Worm (Caenorhabditis elegans) whole organism, L4 larva: ENCODE results near the gene mlt-9.

Experiments
- Y5F2A.4 ChIP-seq: fragments of 200-800 bp; sonication (Bioruptor generic); optimal IDR thresholded peaks from 2 replicates; lab custom pipeline; 2018; ENCODE audit warnings: mild to moderate bottlenecking, missing genetic modification characterization, missing compliant biosample characterization
- ZK337.2 ChIP-seq: fragments of 200-800 bp; sonication (Bioruptor generic); IDR thresholded peaks from 2 replicates; pipeline ENCODE4 v1.3.6; 2022; ENCODE audit warnings: missing genetic modification reagents, missing genetic modification characterization, missing compliant biosample characterization
- ZK546.5 ChIP-seq, 2 experiments: sonication (generic microtip); optimal IDR thresholded peaks; 2 replicates each; lab custom pipeline; 2017; ENCODE audit warnings: missing biosample characterization in 2 of 2, missing genetic modification characterization in 2 of 2
- ama-1 ChIP-seq: fragments of 150-350 bp; optimal IDR thresholded peaks from 2 replicates; lab custom pipeline; 2014; ENCODE audit warnings: inconsistent platforms, mixed read lengths
- arid-1 ChIP-seq: fragments of 200-800 bp; sonication (Bioruptor generic); conservative IDR thresholded peaks from 2 replicates; pipeline ENCODE4 v1.3.6; 2022; ENCODE audit warnings: missing genetic modification reagents, missing genetic modification characterization, missing compliant biosample characterization
- ceh-32 ChIP-seq: sonication (generic microtip); optimal IDR thresholded peaks from 2 replicates; lab custom pipeline; 2016; ENCODE audit warnings: mild to moderate bottlenecking, missing genetic modification characterization, missing compliant biosample characterization; ENCODE audit not compliant: poor library complexity
- ceh-44 ChIP-seq: fragments of 200-800 bp; sonication (Bioruptor generic); IDR thresholded peaks from 2 replicates; pipeline ENCODE4 v1.3.6; 2022; ENCODE audit warnings: missing genetic modification reagents, missing genetic modification characterization, missing compliant biosample characterization
- ceh-62 ChIP-seq: sonication (generic microtip); optimal IDR thresholded peaks from 2 replicates; lab custom pipeline; 2017; ENCODE audit warnings: missing biosample characterization, missing genetic modification characterization
- cey-2 ChIP-seq: sonication (generic microtip); optimal IDR thresholded peaks from 3 replicates; lab custom pipeline; 2017; ENCODE audit warnings: missing genetic modification characterization, mild to moderate bottlenecking, missing compliant biosample characterization, antibody characterized with exemption, borderline replicate concordance; ENCODE audit not compliant: insufficient read depth
- daf-12 ChIP-seq: fragments of 150-350 bp; optimal IDR thresholded peaks from 2 replicates; lab custom pipeline; 2014; ENCODE audit warnings: missing biosample characterization, missing genetic modification reagents, missing genetic modification characterization
- daf-16 ChIP-seq, 3 experiments: sonication (generic microtip); optimal IDR thresholded peaks; 2 replicates each; lab custom pipeline; 2016 to 2017; ENCODE audit warnings: missing genetic modification characterization in 3 of 3, missing genetic modification reagents in 3 of 3, mild to moderate bottlenecking in 2 of 3, missing compliant biosample characterization in 2 of 3, missing biosample characterization in 1 of 3, moderate library complexity in 1 of 3
- dmd-8 ChIP-seq: fragments of 200-800 bp; sonication (Bioruptor generic); IDR thresholded peaks from 2 replicates; pipeline ENCODE4 v1.3.6; 2022; ENCODE audit warnings: missing genetic modification characterization, missing compliant biosample characterization
- duxl-1 ChIP-seq: sonication (generic microtip); optimal IDR thresholded peaks from 2 replicates; lab custom pipeline; 2016; ENCODE audit warnings: mild to moderate bottlenecking, missing genetic modification characterization, moderate library complexity, missing compliant biosample characterization; ENCODE audit not compliant: poor library complexity
- dve-1 ChIP-seq: sonication (generic microtip); optimal IDR thresholded peaks from 2 replicates; lab custom pipeline; 2017; ENCODE audit warnings: antibody characterized with exemption, mild to moderate bottlenecking, missing genetic modification characterization, missing compliant biosample characterization; ENCODE audit not compliant: insufficient read depth
- egl-27 ChIP-seq: sonication (generic microtip); optimal IDR thresholded peaks from 3 replicates; lab custom pipeline; 2017; ENCODE audit warnings: missing biosample characterization, missing genetic modification reagents, missing genetic modification characterization
- fos-1 ChIP-seq: fragments of 150-350 bp; optimal IDR thresholded peaks from 2 replicates; lab custom pipeline; 2014; ENCODE audit warnings: missing biosample characterization, missing genetic modification characterization
- hmg-1.1 ChIP-seq: fragments of 200-800 bp; sonication (Bioruptor generic); IDR thresholded peaks from 2 replicates; pipeline ENCODE4 v1.3.6; 2022; ENCODE audit warnings: missing genetic modification reagents, missing genetic modification characterization, missing compliant biosample characterization
- lin-15B ChIP-seq: fragments of 150-350 bp; sonication (generic microtip); optimal IDR thresholded peaks from 3 replicates; lab custom pipeline; 2014; ENCODE audit warnings: missing biosample characterization, missing genetic modification characterization
- lin-29 ChIP-seq: fragments of 200-800 bp; sonication (Bioruptor generic); IDR thresholded peaks from 2 replicates; pipeline ENCODE4 v1.3.6; 2022; ENCODE audit warnings: missing genetic modification reagents, missing genetic modification characterization, missing compliant biosample characterization
- lir-3 ChIP-seq: sonication (generic microtip); optimal IDR thresholded peaks from 2 replicates; lab custom pipeline; 2016; ENCODE audit warnings: mild to moderate bottlenecking, missing genetic modification characterization, missing compliant biosample characterization
- lsy-2 ChIP-seq, 2 experiments: fragments of 150-350 bp in 1 of 2; sonication (generic microtip) in 1 of 2; optimal IDR thresholded peaks; 2 replicates each; lab custom pipeline; 2014 to 2017; ENCODE audit warnings: missing biosample characterization in 2 of 2, missing genetic modification characterization in 2 of 2
- madf-5 ChIP-seq, 2 experiments: fragments of 200-800 bp; sonication (Bioruptor generic); IDR thresholded peaks; 2 replicates each; pipeline ENCODE4 v1.3.6; 2022; ENCODE audit warnings: missing compliant biosample characterization in 2 of 2, missing genetic modification characterization in 2 of 2
- mdl-1 ChIP-seq, 2 experiments: fragments of 150-350 bp in 1 of 2; sonication (generic microtip) in 1 of 2; optimal IDR thresholded peaks; 2 replicates each; lab custom pipeline; 2014 to 2017; ENCODE audit warnings: missing biosample characterization in 2 of 2, missing genetic modification characterization in 2 of 2
- nhr-102 ChIP-seq: sonication (generic microtip); optimal IDR thresholded peaks from 2 replicates; lab custom pipeline; 2016; ENCODE audit warnings: mild to moderate bottlenecking, missing genetic modification characterization, moderate library complexity, missing compliant biosample characterization
- nhr-111 ChIP-seq: fragments of 200-800 bp; sonication (Bioruptor generic); optimal IDR thresholded peaks from 2 replicates; lab custom pipeline; 2018; ENCODE audit warnings: mild to moderate bottlenecking, missing genetic modification characterization, missing compliant biosample characterization
- nhr-28 ChIP-seq: fragments of 150-350 bp; optimal IDR thresholded peaks from 2 replicates; lab custom pipeline; 2014; ENCODE audit warnings: missing biosample characterization, missing genetic modification characterization
- nhr-42 ChIP-seq: fragments of 200-800 bp; sonication (Bioruptor generic); IDR thresholded peaks from 2 replicates; pipeline ENCODE4 v1.3.6; 2022; ENCODE audit warnings: missing genetic modification characterization, missing compliant biosample characterization
- nhr-6 ChIP-seq: fragments of 150-350 bp; optimal IDR thresholded peaks from 2 replicates; lab custom pipeline; 2014; ENCODE audit warnings: missing biosample characterization, missing genetic modification characterization
- nhr-77 ChIP-seq: fragments of 150-350 bp; optimal IDR thresholded peaks from 2 replicates; lab custom pipeline; 2014; ENCODE audit warnings: missing biosample characterization, missing genetic modification characterization
- pha-4 ChIP-seq, 2 experiments: fragments of 150-350 bp in 1 of 2; fragments of 200-800 bp in 1 of 2; sonication (Bioruptor generic) in 1 of 2; IDR thresholded peaks in 1 of 2; optimal IDR thresholded peaks in 1 of 2; 2 replicates each; pipeline versions ENCODE4 v1.3.6 to Lab custom; 2014 to 2022; ENCODE audit warnings: missing genetic modification characterization in 2 of 2, missing genetic modification reagents in 2 of 2, missing biosample characterization in 1 of 2, missing compliant biosample characterization in 1 of 2
- pqm-1 ChIP-seq: sonication (generic microtip); optimal IDR thresholded peaks from 2 replicates; lab custom pipeline; 2017; ENCODE audit warnings: missing biosample characterization, missing genetic modification characterization
- saeg-2 ChIP-seq: fragments of 200-800 bp; sonication (Bioruptor generic); IDR thresholded peaks from 2 replicates; pipeline ENCODE4 v1.3.6; 2022; ENCODE audit warnings: missing genetic modification reagents, missing genetic modification characterization, missing compliant biosample characterization
- set-16 ChIP-seq: fragments of 200-800 bp; sonication (Bioruptor generic); IDR thresholded peaks from 2 replicates; pipeline ENCODE4 v1.3.6; 2022; ENCODE audit warnings: missing genetic modification reagents, missing genetic modification characterization, missing compliant biosample characterization
- snpc-1.2 ChIP-seq: fragments of 200-800 bp; sonication (Bioruptor generic); IDR thresholded peaks from 2 replicates; pipeline ENCODE4 v1.3.6; 2022; ENCODE audit warnings: missing genetic modification reagents, missing genetic modification characterization, missing compliant biosample characterization
- tra-1 ChIP-seq: fragments of 200-800 bp; sonication (Bioruptor generic); IDR thresholded peaks from 2 replicates; pipeline ENCODE4 v1.3.6; 2022; ENCODE audit warnings: missing genetic modification reagents, missing genetic modification characterization, missing compliant biosample characterization
- unc-39 ChIP-seq: sonication (generic microtip); optimal IDR thresholded peaks from 2 replicates; lab custom pipeline; 2017; ENCODE audit warnings: missing biosample characterization, missing genetic modification characterization
- unc-62 ChIP-seq, 3 experiments: fragments of 150-350 bp in 1 of 3; sonication (generic microtip); optimal IDR thresholded peaks in 2 of 3; peaks in 1 of 3; 1 replicate in 1 of 3; 2 replicates in 2 of 3; lab custom pipeline; 2014 to 2017; ENCODE audit warnings: missing biosample characterization in 3 of 3, missing genetic modification characterization in 3 of 3, missing genetic modification reagents in 3 of 3, missing genotype in 1 of 3
- zag-1 ChIP-seq: fragments of 150-350 bp; optimal IDR thresholded peaks from 2 replicates; lab custom pipeline; 2014; ENCODE audit warnings: missing biosample characterization, missing genetic modification characterization
- zip-2 ChIP-seq: fragments of 150-350 bp; optimal IDR thresholded peaks from 2 replicates; lab custom pipeline; 2014; ENCODE audit warnings: missing biosample characterization, missing genetic modification characterization
- ztf-7 ChIP-seq: fragments of 150-350 bp; optimal IDR thresholded peaks from 2 replicates; lab custom pipeline; 2014; ENCODE audit warnings: missing biosample characterization, missing genetic modification characterization

The mlt-9 gene

ce11 chrX:15077597-15078261, 29.9 kb downstream of the mlt-9 start, which contains the start of the genes H40L08.8, H40L08.2 and H40L08.7 (continued):
- TF ChIP-seq dmd-8 (GFP tag; lab: Robert Waterston, UW) (no peak), unc-39 (tag; lab: Kevin White, UChicago) (no peak), Y5F2A.4 (no peak), ama-1 (lab: Kevin White, UChicago) (peak; percentile 97), ceh-44 (GFP tag; lab: Robert Waterston, UW) (no peak), daf-16 (GFP tag; optimal IDR thresholded peaks at IDR 0.05; lab: Kevin White, UChicago) (no peak), daf-16 (tag; optimal IDR thresholded peaks at IDR 0.05; lab: Kevin White, UChicago) (no peak), nhr-111 (no peak), lin-29 (GFP tag; lab: Robert Waterston, UW) (no peak), dve-1 (tag; lab: Kevin White, UChicago) (no peak), mdl-1 (tag; optimal IDR thresholded peaks at IDR 0.05; lab: Kevin White, UChicago) (peak; percentile 42 to 47), ZK337.2 (no peak), set-16 (no peak), madf-5 (GFP tag; IDR thresholded peaks at IDR 0.05; lab: Robert Waterston, UW) (no peak), fos-1 (tag; lab: Kevin White, UChicago) (no peak), hmg-1.1 (GFP tag; lab: Robert Waterston, UW) (no peak), arid-1 (GFP tag; lab: Robert Waterston, UW) (no peak), lir-3 (tag; lab: Kevin White, UChicago) (no peak), pqm-1 (tag; lab: Kevin White, UChicago) (no peak), nhr-6 (tag; lab: Kevin White, UChicago) (no peak), zip-2 (tag; lab: Kevin White, UChicago) (no peak), cey-2 (tag; lab: Kevin White, UChicago) (no peak), unc-62 (GFP tag; optimal IDR thresholded peaks at IDR 0.05 in 1 of 2; lab: Kevin White, UChicago) (peak in 1 of 2 experiments; percentile 72), unc-62 (tag; optimal IDR thresholded peaks at IDR 0.05; lab: Kevin White, UChicago) (no peak), lsy-2 (tag; optimal IDR thresholded peaks at IDR 0.05; lab: Kevin White, UChicago) (no peak), ZK546.5 (tag; optimal IDR thresholded peaks at IDR 0.05; lab: Kevin White, UChicago) (no peak), egl-27 (tag; lab: Kevin White, UChicago) (no peak), ceh-32 (tag; lab: Kevin White, UChicago) (no peak), zag-1 (no peak), lin-15B (tag; lab: Kevin White, UChicago) (no peak), saeg-2 (no peak), tra-1 (no peak), nhr-28 (tag; lab: Kevin White, UChicago) (no peak), ztf-7 (tag; lab: Kevin White, UChicago) (no peak), nhr-102 (no peak), duxl-1 (tag; lab: Kevin White, UChicago) (no peak), nhr-77 (tag; lab: Kevin White, UChicago) (no peak), pha-4 (GFP tag; IDR thresholded peaks at IDR 0.05; lab: Robert Waterston, UW) (no peak), pha-4 (tag; optimal IDR thresholded peaks at IDR 0.05; lab: Kevin White, UChicago) (no peak), daf-12 (tag; lab: Kevin White, UChicago) (no peak), nhr-42 (no peak), ceh-62 (tag; lab: Kevin White, UChicago) (no peak), snpc-1.2 (GFP tag; lab: Robert Waterston, UW) (no peak)
- TF ChIP-seq, all 104 proteins: peak for 10
